Worm (Caenorhabditis elegans): ENCODE data around the gene ttr-20.

ttr-20 gene

ce11 chrIV:4270925-4271324 is 24.3 kb downstream of the ttr-20 start, which contains the start of gene F36A4.2:
F36A4.2 (plus strand) TSS chrIV:4271225.
- TF ChIP-seq F57C9.4 (tag; optimal IDR thresholded peaks at IDR 0.05) (no peak), C17E4.6 (GFP tag; IDR thresholded peaks at IDR 0.05) (no peak), sptf-2 (GFP tag; optimal IDR thresholded peaks at IDR 0.05) (no peak), somi-1 (GFP tag; optimal IDR thresholded peaks at IDR 0.05) (no peak), mcd-1 (GFP tag; IDR thresholded peaks at IDR 0.05) (no peak), lin-54 (GFP tag; optimal IDR thresholded peaks at IDR 0.05) (no peak)

- no peak for TF ChIP-seq ceh-100 (GFP tag; IDR thresholded peaks at IDR 0.05)
- no peak for TF ChIP-seq madf-3 (GFP tag; IDR thresholded peaks at IDR 0.05)
- TF ChIP-seq Y67H2A.10 (GFP tag; conservative IDR thresholded peaks at IDR 0.05), result no peak
- no peak for TF ChIP-seq gei-17 (GFP tag; optimal IDR thresholded peaks at IDR 0.05)
- TF ChIP-seq mes-4 (tag; optimal IDR thresholded peaks at IDR 0.05), result no peak
- no peak for TF ChIP-seq pbrm-1 (GFP tag; IDR thresholded peaks at IDR 0.05)
Observed at ce11 chrIV:4272167-4272566, 25.6 kb downstream of the ttr-20 start, which contains the start of gene F36A4.1. F36A4.1 (plus strand) TSS chrIV:4272467.

ce11 chrIV:4277694-4278093 is 31.1 kb downstream of the ttr-20 start, which contains the start of gene nhr-78:
nhr-78 (minus strand) TSS chrIV:4277875.
- TF ChIP-seq mcd-1 (GFP tag; IDR thresholded peaks at IDR 0.05) (0 out of 2 replicates have a peak, but pooled peaks have one; percentile 22), attf-5 (GFP tag; optimal IDR thresholded peaks at IDR 0.05) (no peak), F23B12.7 (tag; optimal IDR thresholded peaks at IDR 0.05; ENCODE audit: insufficient read depth) (no peak), K12H6.12 (tag; optimal IDR thresholded peaks at IDR 0.05) (no peak), ztf-3 (GFP tag; optimal IDR thresholded peaks at IDR 0.05) (no peak), Y79H2A.3 (GFP tag; conservative IDR thresholded peaks at IDR 0.05) (no peak), efl-1 (GFP tag; optimal IDR thresholded peaks at IDR 0.05) (no peak), madf-8 (GFP tag; conservative IDR thresholded peaks at IDR 0.05) (no peak), hmg-1.2 (GFP tag; IDR thresholded peaks at IDR 0.05) (peak; percentile 94), ztf-18 (tag; optimal IDR thresholded peaks at IDR 0.05) (no peak)

- no peak for TF ChIP-seq lin-54 (GFP tag; optimal IDR thresholded peaks at IDR 0.05)
- TF ChIP-seq let-607 (tag; optimal IDR thresholded peaks at IDR 0.05), result no peak
- no peak for TF ChIP-seq ztf-18 (tag; optimal IDR thresholded peaks at IDR 0.05)
- TF ChIP-seq hmg-20 (GFP tag; IDR thresholded peaks at IDR 0.05), result no peak
Observed at ce11 chrIV:4284020-4284419, 37.4 kb downstream of the ttr-20 start, which contains the start of gene F15E6.6. F15E6.6 (minus strand) TSS chrIV:4284120.

- TF ChIP-seq cebp-1 (GFP tag; IDR thresholded peaks at IDR 0.05) (peak; percentile 22; the same call in 1 of the 2 replicates), cebp-1 (tag; optimal IDR thresholded peaks at IDR 0.05) (no peak), nhr-80 (tag; optimal IDR thresholded peaks at IDR 0.05) (peak; percentile 75), nfyb-1 (GFP tag; IDR thresholded peaks at IDR 0.05) (no peak)
Observed at ce11 chrIV:4284989-4285388, 38.4 kb downstream of the ttr-20 start.

ce11 chrIV:4288332-4288731 is 41.7 kb downstream of the ttr-20 start, which contains the start of gene srv-4:
srv-4 (minus strand) TSS chrIV:4288432.
- TF ChIP-seq F23B12.7 (tag; optimal IDR thresholded peaks at IDR 0.05; ENCODE audit: insufficient read depth) (no peak), F22D6.2 (tag; optimal IDR thresholded peaks at IDR 0.05) (no peak), lin-40 (tag; optimal IDR thresholded peaks at IDR 0.05) (no peak), snpc-1.3 (tag; optimal IDR thresholded peaks at IDR 0.05; ENCODE audit: insufficient read depth) (no peak)
